Fruit fly (Drosophila melanogaster) whole organism, adult: ENCODE results near the gene chic.
A peak's percentile ranks its signal among the peaks of the same experiment; 100 is the strongest.

Experiments used
- CG11617 ChIP-seq: fragments of 200-800 bp; sonication (Bioruptor generic); optimal IDR thresholded peaks from 2 replicates; lab custom pipeline; 2017; ENCODE audit warnings: mild to moderate bottlenecking, missing biosample characterization, missing genetic modification reagents, missing genetic modification characterization
- CG12768 ChIP-seq: fragments of 200-800 bp; sonication (Bioruptor generic); optimal IDR thresholded peaks from 2 replicates; lab custom pipeline; 2017; ENCODE audit warnings: missing biosample characterization, missing genetic modification characterization, mild to moderate bottlenecking, moderate library complexity, missing genetic modification reagents
- CG14711 ChIP-seq: fragments of 200-800 bp; sonication (Bioruptor generic); optimal IDR thresholded peaks from 2 replicates; lab custom pipeline; 2018; ENCODE audit warnings: missing biosample characterization, mild to moderate bottlenecking, missing genetic modification characterization, moderate library complexity
- CG1620 ChIP-seq: fragments of 200-800 bp; sonication (Bioruptor generic); optimal IDR thresholded peaks from 2 replicates; lab custom pipeline; 2016; ENCODE audit warnings: missing biosample characterization, missing genetic modification characterization
- CG33017 ChIP-seq: fragments of 200-800 bp; sonication (Bioruptor generic); optimal IDR thresholded peaks from 2 replicates; lab custom pipeline; 2018; ENCODE audit warnings: missing biosample characterization, mild to moderate bottlenecking, missing genetic modification characterization, moderate library complexity
- CG5204 ChIP-seq: fragments of 200-800 bp; sonication (Bioruptor generic); optimal IDR thresholded peaks from 2 replicates; lab custom pipeline; 2016; ENCODE audit warnings: missing biosample characterization, missing genetic modification characterization
- CG7045 ChIP-seq: fragments of 200-800 bp; sonication (Bioruptor generic); optimal IDR thresholded peaks from 2 replicates; lab custom pipeline; 2017; ENCODE audit warnings: missing biosample characterization, mild to moderate bottlenecking, missing genetic modification characterization
- CG7101 ChIP-seq: fragments of 200-800 bp; sonication (Bioruptor generic); optimal IDR thresholded peaks from 2 replicates; lab custom pipeline; 2018; ENCODE audit warnings: missing biosample characterization, mild to moderate bottlenecking, missing genetic modification characterization, moderate library complexity
- Clk ChIP-seq: fragments of 200-800 bp; sonication (Bioruptor generic); optimal IDR thresholded peaks from 2 replicates; lab custom pipeline; 2017; ENCODE audit warnings: missing biosample characterization, missing genetic modification characterization
- Crg-1 ChIP-seq: fragments of 200-800 bp; sonication (Bioruptor generic); optimal IDR thresholded peaks from 2 replicates; lab custom pipeline; 2016; ENCODE audit warnings: missing biosample characterization, missing genetic modification characterization
- Hr96 ChIP-seq: fragments of 200-800 bp; sonication (Bioruptor generic); optimal IDR thresholded peaks from 2 replicates; lab custom pipeline; 2016; ENCODE audit warnings: missing biosample characterization, missing genetic modification characterization
- Mnt ChIP-seq: fragments of 200-800 bp; sonication (Bioruptor generic); optimal IDR thresholded peaks from 2 replicates; lab custom pipeline; 2016; ENCODE audit warnings: missing biosample characterization, mild to moderate bottlenecking, missing genetic modification characterization
- bab1 ChIP-seq: fragments of 200-800 bp; sonication (Bioruptor generic); optimal IDR thresholded peaks from 3 replicates; lab custom pipeline; 2019; ENCODE audit warnings: missing biosample characterization, mild to moderate bottlenecking, missing genetic modification characterization, moderate library complexity
- cic ChIP-seq: fragments of 200-800 bp; sonication (Bioruptor generic); optimal IDR thresholded peaks from 2 replicates; lab custom pipeline; 2017; ENCODE audit warnings: missing biosample characterization, mild to moderate bottlenecking, missing genetic modification characterization, moderate library complexity
- cnc ChIP-seq, 2 experiments: fragments of >200 bp; optimal IDR thresholded peaks; 2 replicates each; lab custom pipeline; 2017
- kay ChIP-seq: fragments of 200-800 bp; sonication (Bioruptor generic); peaks from one replicate; lab custom pipeline; 2016; ENCODE audit warnings: missing biosample characterization, missing genetic modification characterization, borderline replicate concordance
- ovo ChIP-seq: fragments of 200-800 bp; sonication (Bioruptor generic); optimal IDR thresholded peaks from 2 replicates; lab custom pipeline; 2016; ENCODE audit warnings: missing biosample characterization, missing genetic modification characterization
- pad ChIP-seq: fragments of 200-800 bp; sonication (Bioruptor generic); optimal IDR thresholded peaks from 3 replicates; lab custom pipeline; 2017; ENCODE audit warnings: missing biosample characterization, missing genetic modification characterization, mild to moderate bottlenecking, moderate library complexity, missing genetic modification reagents
- tj ChIP-seq: fragments of 200-800 bp; sonication (Bioruptor generic); optimal IDR thresholded peaks from 3 replicates; lab custom pipeline; 2017; ENCODE audit warnings: missing biosample characterization, mild to moderate bottlenecking, missing genetic modification characterization, moderate library complexity
- toe ChIP-seq: fragments of 200-800 bp; sonication (Bioruptor generic); optimal IDR thresholded peaks from 2 replicates; lab custom pipeline; 2016; ENCODE audit warnings: missing biosample characterization, missing genetic modification characterization

The chic gene

DNA sequence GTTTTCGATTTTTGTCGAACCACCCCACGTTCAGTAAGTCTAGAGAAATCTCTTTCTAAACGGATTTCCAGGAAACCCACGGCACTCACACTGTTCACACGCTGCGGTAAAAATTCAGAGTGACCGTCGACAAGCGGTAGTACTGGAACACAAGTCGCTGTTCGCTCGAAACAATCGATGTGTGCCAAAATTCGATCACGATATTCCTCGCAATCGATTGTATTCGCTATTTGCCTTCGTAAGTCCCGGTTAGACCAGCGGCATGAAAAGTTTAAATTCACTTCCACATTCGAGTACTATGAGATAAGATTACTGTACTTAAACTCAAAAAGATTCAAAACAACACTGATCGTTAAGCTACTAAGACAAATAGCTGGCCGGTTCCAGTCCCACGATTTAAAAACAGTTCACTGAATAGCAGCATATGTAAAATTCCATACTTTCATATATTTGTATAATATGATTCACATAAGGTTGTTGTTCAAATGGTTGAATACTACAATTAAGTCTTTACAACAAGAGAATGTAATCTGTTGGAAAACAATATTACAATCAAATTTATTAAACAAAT lies at the start of gene chic:
Gene chic, minus strand, starts transcription at position 157 of the 571 bp plus-strand sequence.
- peak; percentile 72 for TF ChIP-seq CG1620
- no peak for TF ChIP-seq kay (GFP tag; lab: Kevin White, UChicago)
- TF ChIP-seq pad = no peak
- TF ChIP-seq Hr96 (GFP tag; lab: Kevin White, UChicago) = peak; percentile 68
- TF ChIP-seq CG5204 (GFP tag; lab: Kevin White, UChicago) = peak; percentile 70
- peak; percentile 69 for TF ChIP-seq Mnt (GFP tag; lab: Kevin White, UChicago)
- TF ChIP-seq CG12768 (GFP tag; lab: Kevin White, UChicago) = peak; percentile 3
- TF ChIP-seq bab1 = peak; percentile 68
- peak; percentile 35 for TF ChIP-seq CG7045 (GFP tag; lab: Kevin White, UChicago)
- peak; percentile 76 for TF ChIP-seq toe

dm6 chr2L:6028712-6029111 lies 47.9 kb upstream of the chic start:
- TF ChIP-seq ovo (GFP tag; lab: Kevin White, UChicago) = no peak
- TF ChIP-seq Clk (GFP tag; lab: Kevin White, UChicago) = no peak
- no peak for TF ChIP-seq CG1620
- TF ChIP-seq CG11617 (GFP tag; lab: Kevin White, UChicago) = no peak
- no peak for TF ChIP-seq CG33017
- TF ChIP-seq CG7101 = no peak
- no peak for TF ChIP-seq CG5204 (GFP tag; lab: Kevin White, UChicago)
- TF ChIP-seq pad = no peak
- TF ChIP-seq cnc (optimal IDR thresholded peaks at IDR 0.05; lab: Kevin White, UChicago) = no peak
- TF ChIP-seq toe = no peak
- no peak for TF ChIP-seq bab1
- TF ChIP-seq kay (GFP tag; lab: Kevin White, UChicago) = no peak
- no peak for TF ChIP-seq cic (GFP tag; lab: Kevin White, UChicago)
- TF ChIP-seq CG7045 (GFP tag; lab: Kevin White, UChicago) = no peak

DNA sequence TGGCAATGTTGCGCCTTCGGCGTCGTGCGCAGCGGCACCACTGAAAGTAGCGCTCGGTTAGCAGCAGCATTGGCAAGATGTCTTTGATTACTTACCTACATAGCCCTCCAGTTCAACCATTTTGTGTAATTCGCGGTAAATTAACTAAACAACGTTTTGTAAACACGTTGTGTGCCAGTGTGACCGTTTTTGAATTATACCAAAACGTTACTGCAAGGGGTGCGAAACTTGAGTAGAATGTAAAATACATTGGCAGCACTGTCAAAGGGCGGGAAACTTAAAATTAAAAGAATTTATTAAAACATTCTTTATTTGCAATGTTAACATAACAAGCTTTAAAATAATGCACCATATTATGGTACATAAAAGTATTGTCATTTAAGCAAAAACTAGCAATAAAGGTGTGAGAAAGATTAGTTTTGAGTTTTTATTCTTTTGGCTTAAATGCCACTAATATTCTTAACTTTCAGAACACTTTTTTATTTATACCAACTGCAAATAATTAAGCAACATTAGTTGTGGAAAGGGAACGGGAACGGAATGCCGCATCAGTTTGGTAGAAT lies 43.6 kb upstream of the chic start, which contains the start of gene CG9107:
Gene CG9107, minus strand, starts transcription at position 195 of the 563 bp plus-strand sequence.
- no peak for TF ChIP-seq cic (GFP tag; lab: Kevin White, UChicago)
- TF ChIP-seq Mnt (GFP tag; lab: Kevin White, UChicago) = peak; percentile 54
- TF ChIP-seq CG1620 = no peak

dm6 chr2L:6022793-6023192 lies 42.0 kb upstream of the chic start:
- TF ChIP-seq pad (no peak), Mnt (GFP tag; lab: Kevin White, UChicago) (no peak), CG5204 (GFP tag; lab: Kevin White, UChicago) (no peak), CG14711 (tag; lab: Kevin White, UChicago) (no peak), bab1 (no peak), Hr96 (GFP tag; lab: Kevin White, UChicago) (no peak), CG7045 (GFP tag; lab: Kevin White, UChicago) (no peak), tj (GFP tag; lab: Kevin White, UChicago) (no peak), cic (GFP tag; lab: Kevin White, UChicago) (no peak), CG33017 (no peak), CG7101 (no peak), Clk (GFP tag; lab: Kevin White, UChicago) (no peak), ovo (GFP tag; lab: Kevin White, UChicago) (no peak), Crg-1 (GFP tag; lab: Kevin White, UChicago) (no peak), toe (no peak), CG11617 (GFP tag; lab: Kevin White, UChicago) (no peak)

dm6 chr2L:6020535-6020934 lies 39.7 kb upstream of the chic start, which contains the start of gene CG13996:
Gene CG13996 (plus strand): TSS chr2L:6020835.
- TF ChIP-seq Hr96 (GFP tag; lab: Kevin White, UChicago) (no peak), kay (GFP tag; lab: Kevin White, UChicago) (no peak), toe (no peak), CG12768 (GFP tag; lab: Kevin White, UChicago) (no peak), CG33017 (no peak), CG7101 (no peak), Crg-1 (GFP tag; lab: Kevin White, UChicago) (no peak), ovo (GFP tag; lab: Kevin White, UChicago) (no peak), cic (GFP tag; lab: Kevin White, UChicago) (no peak), pad (no peak), cnc (optimal IDR thresholded peaks at IDR 0.05; lab: Kevin White, UChicago) (no peak), Mnt (GFP tag; lab: Kevin White, UChicago) (no peak)

- TF ChIP-seq CG1620 = no peak
Observed at dm6 chr2L:6019352-6020131, 38.7 kb upstream of the chic start, which contains the start of gene H2.0. Gene H2.0 (minus strand): TSS chr2L:6019402.

- TF ChIP-seq cnc (optimal IDR thresholded peaks at IDR 0.05; lab: Kevin White, UChicago) (no peak), bab1 (no peak), CG5204 (GFP tag; lab: Kevin White, UChicago) (no peak), Mnt (GFP tag; lab: Kevin White, UChicago) (no peak), CG7045 (GFP tag; lab: Kevin White, UChicago) (no peak), Hr96 (GFP tag; lab: Kevin White, UChicago) (no peak), pad (no peak), Clk (GFP tag; lab: Kevin White, UChicago) (no peak), kay (GFP tag; lab: Kevin White, UChicago) (no peak), ovo (GFP tag; lab: Kevin White, UChicago) (no peak), tj (GFP tag; lab: Kevin White, UChicago) (no peak), CG1620 (no peak), toe (no peak)
Observed at dm6 chr2L:6013071-6013417, 32.2 kb upstream of the chic start.
